Worm (Caenorhabditis elegans) whole organism, mixed stage, embryonic: ENCODE measurements around the gene tmbi-4.

Experiments used
- blmp-1 ChIP-seq: fragments of 150-350 bp; optimal IDR thresholded peaks from 2 replicates; lab custom pipeline; 2014; ENCODE audit warnings: missing biosample characterization, missing genetic modification characterization
- ces-1 ChIP-seq: fragments of 150-350 bp; optimal IDR thresholded peaks from 2 replicates; lab custom pipeline; 2014; ENCODE audit warnings: missing biosample characterization, missing genetic modification reagents, missing genetic modification characterization
- ham-2 ChIP-seq: fragments of 200-800 bp; sonication (Bioruptor generic); optimal IDR thresholded peaks from 2 replicates; lab custom pipeline; 2018; ENCODE audit warnings: mild to moderate bottlenecking, missing genetic modification characterization, missing compliant biosample characterization
- lsy-2 ChIP-seq: fragments of 150-350 bp; optimal IDR thresholded peaks from 2 replicates; lab custom pipeline; 2014; ENCODE audit warnings: missing biosample characterization, missing genetic modification characterization
- mep-1 ChIP-seq: fragments of 150-350 bp; optimal IDR thresholded peaks from 2 replicates; lab custom pipeline; 2017; ENCODE audit warnings: missing biosample characterization, missing genetic modification reagents, missing genetic modification characterization, inconsistent platforms
- nhr-237 ChIP-seq: fragments of 150-350 bp; optimal IDR thresholded peaks from 2 replicates; lab custom pipeline; 2014; ENCODE audit warnings: missing biosample characterization, missing genetic modification characterization
- nhr-28 ChIP-seq: fragments of 150-350 bp; optimal IDR thresholded peaks from 2 replicates; lab custom pipeline; 2014; ENCODE audit warnings: missing biosample characterization, missing genetic modification characterization
- nhr-76 ChIP-seq: sonication (generic microtip); optimal IDR thresholded peaks from 2 replicates; lab custom pipeline; 2017; ENCODE audit warnings: missing biosample characterization, missing genetic modification characterization
- pha-4 ChIP-seq: fragments of 150-350 bp; optimal IDR thresholded peaks from 2 replicates; lab custom pipeline; 2018; ENCODE audit warnings: missing biosample characterization, missing genetic modification reagents, missing genetic modification characterization
- snpc-4 ChIP-seq: fragments of 150-350 bp; optimal IDR thresholded peaks from 2 replicates; lab custom pipeline; 2014; ENCODE audit warnings: missing biosample characterization, missing genetic modification characterization
- unc-120 ChIP-seq: sonication (generic microtip); optimal IDR thresholded peaks from 2 replicates; lab custom pipeline; 2017; ENCODE audit warnings: missing genetic modification characterization, missing compliant biosample characterization; ENCODE audit not compliant: poor library complexity, severe bottlenecking
- unc-39 ChIP-seq: fragments of 150-350 bp; optimal IDR thresholded peaks from 2 replicates; lab custom pipeline; 2014; ENCODE audit warnings: missing biosample characterization, missing genetic modification characterization
- ztf-11 ChIP-seq: fragments of 150-350 bp; optimal IDR thresholded peaks from 2 replicates; lab custom pipeline; 2014; ENCODE audit warnings: missing biosample characterization, missing genetic modification characterization

DNA sequence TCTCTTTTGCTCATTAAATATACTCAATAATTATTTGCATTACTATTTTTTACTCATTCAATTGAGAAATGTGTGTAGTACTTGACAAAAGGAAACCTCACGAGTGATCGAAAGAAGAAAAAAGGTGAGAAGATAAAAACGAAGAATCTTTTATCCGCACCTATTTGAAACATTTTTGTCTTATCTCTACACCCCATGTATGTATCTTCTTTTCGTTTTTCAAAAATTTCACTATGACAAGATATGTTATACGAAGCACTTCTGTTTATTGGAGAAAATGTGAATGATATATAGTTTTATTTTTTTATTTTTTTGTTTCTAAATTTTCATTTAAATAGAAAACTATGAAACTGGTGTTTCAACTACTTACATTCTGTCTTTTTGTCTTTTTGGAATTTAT is 54.5 kb downstream of the tmbi-4 start:
- TF ChIP-seq nhr-76 (tag; lab: Kevin White, UChicago) (no peak), ham-2 (no peak), unc-39 (no peak), pha-4 (tag; lab: Kevin White, UChicago) (no peak), ztf-11 (tag; lab: Kevin White, UChicago) (no peak), ces-1 (no peak), mep-1 (tag; lab: Kevin White, UChicago) (no peak), nhr-237 (tag; lab: Kevin White, UChicago) (no peak), nhr-28 (tag; lab: Kevin White, UChicago) (no peak), lsy-2 (tag; lab: Kevin White, UChicago) (no peak), blmp-1 (tag; lab: Kevin White, UChicago) (no peak), snpc-4 (tag; lab: Kevin White, UChicago) (no peak), unc-120 (tag; lab: Kevin White, UChicago) (no peak)
